Fruit fly (Drosophila melanogaster) whole organism, embryonic: ENCODE results near the gene CG43229.

Experiments
- Asciz ChIP-seq: fragments of 200-800 bp; sonication (Bioruptor generic); optimal IDR thresholded peaks from 2 replicates; lab custom pipeline; 2017; ENCODE audit warnings: missing biosample characterization, mild to moderate bottlenecking, missing genetic modification characterization, missing genetic modification reagents
- Bgb ChIP-seq: fragments of 200-800 bp; sonication (Bioruptor generic); IDR thresholded peaks from 2 replicates; pipeline ENCODE4 v1.3.6; 2022; ENCODE audit warnings: missing biosample characterization, missing genetic modification characterization; ENCODE audit not compliant: partially characterized antibody
- CG10431 ChIP-seq: fragments of 200-800 bp; sonication (Bioruptor generic); optimal IDR thresholded peaks from 3 replicates; lab custom pipeline; 2018; ENCODE audit warnings: missing biosample characterization, mild to moderate bottlenecking, missing genetic modification characterization
- CG12299 ChIP-seq: fragments of 200-800 bp; sonication (Bioruptor generic); optimal IDR thresholded peaks from 2 replicates; lab custom pipeline; 2018; ENCODE audit warnings: missing biosample characterization, mild to moderate bottlenecking, missing genetic modification characterization
- CG1233 ChIP-seq: fragments of 200-800 bp; sonication (Bioruptor generic); optimal IDR thresholded peaks from 4 replicates; lab custom pipeline; 2018; ENCODE audit warnings: missing biosample characterization, mild to moderate bottlenecking, missing genetic modification characterization
- CG17361 ChIP-seq: fragments of 200-800 bp; sonication (Bioruptor generic); IDR thresholded peaks from 3 replicates; pipeline ENCODE4 v1.3.6; 2022; ENCODE audit warnings: missing biosample characterization, missing genetic modification characterization
- CG17385 ChIP-seq: fragments of 200-800 bp; sonication (Bioruptor generic); optimal IDR thresholded peaks from 3 replicates; lab custom pipeline; 2018; ENCODE audit warnings: missing biosample characterization, mild to moderate bottlenecking, missing genetic modification characterization
- CG17612 ChIP-seq: fragments of 200-800 bp; sonication (Bioruptor generic); IDR thresholded peaks from 2 replicates; pipeline ENCODE4 v1.3.6; 2022; ENCODE audit warnings: missing biosample characterization, missing genetic modification characterization
- CG1792 ChIP-seq: fragments of 200-800 bp; sonication (Bioruptor generic); optimal IDR thresholded peaks from 2 replicates; lab custom pipeline; 2016; ENCODE audit warnings: missing biosample characterization, missing genetic modification characterization
- CG18619 ChIP-seq: fragments of 200-800 bp; sonication (Bioruptor generic); optimal IDR thresholded peaks from 3 replicates; lab custom pipeline; 2017; ENCODE audit warnings: missing biosample characterization, mild to moderate bottlenecking, missing genetic modification characterization
- CG2678 ChIP-seq: fragments of 200-800 bp; sonication (Bioruptor generic); optimal IDR thresholded peaks from 3 replicates; lab custom pipeline; 2019; ENCODE audit warnings: missing biosample characterization, mild to moderate bottlenecking, missing genetic modification characterization, moderate library complexity
- CG30020 ChIP-seq: fragments of 200-800 bp; optimal IDR thresholded peaks from 2 replicates; lab custom pipeline; 2019; ENCODE audit warnings: missing biosample characterization, mild to moderate bottlenecking, missing genetic modification characterization, moderate library complexity
- CG31224 ChIP-seq: fragments of 200-800 bp; sonication (Bioruptor generic); IDR thresholded peaks from 2 replicates; pipeline ENCODE4 v1.3.6; 2022; ENCODE audit warnings: missing biosample characterization, missing genetic modification characterization
- CG31365 ChIP-seq: fragments of 200-800 bp; sonication (Bioruptor generic); optimal IDR thresholded peaks from 2 replicates; lab custom pipeline; 2018; ENCODE audit warnings: missing biosample characterization, mild to moderate bottlenecking, missing genetic modification characterization
- CG31388 ChIP-seq: fragments of 200-800 bp; sonication (Bioruptor generic); optimal IDR thresholded peaks from 2 replicates; lab custom pipeline; 2016; ENCODE audit warnings: missing biosample characterization, missing genetic modification characterization
- CG32772 ChIP-seq: fragments of 200-800 bp; sonication (Bioruptor generic); IDR thresholded peaks from 2 replicates; pipeline ENCODE4 v1.3.6; 2022; ENCODE audit warnings: missing biosample characterization, missing genetic modification characterization
- CG4404 ChIP-seq: fragments of 200-800 bp; sonication (Bioruptor generic); IDR thresholded peaks from 2 replicates; pipeline ENCODE4 v1.3.6; 2022; ENCODE audit warnings: missing biosample characterization, missing genetic modification characterization
- CG4854 ChIP-seq: fragments of 200-800 bp; sonication (Bioruptor generic); optimal IDR thresholded peaks from 2 replicates; lab custom pipeline; 2016; ENCODE audit warnings: missing biosample characterization, missing genetic modification characterization, inconsistent platforms
- CG6689 ChIP-seq: fragments of 200-800 bp; sonication (Bioruptor generic); IDR thresholded peaks from 2 replicates; pipeline ENCODE4 v1.3.6; 2022; ENCODE audit warnings: missing biosample characterization, missing genetic modification characterization
- CG7928 ChIP-seq: fragments of 200-800 bp; sonication (Bioruptor generic); optimal IDR thresholded peaks from 2 replicates; lab custom pipeline; 2017; ENCODE audit warnings: missing biosample characterization, mild to moderate bottlenecking, missing genetic modification characterization
- CG8765 ChIP-seq: fragments of 200-800 bp; sonication (Bioruptor generic); IDR thresholded peaks from 2 replicates; pipeline ENCODE4 v1.3.6; 2022; ENCODE audit warnings: missing biosample characterization, missing genetic modification characterization
- CG9817 ChIP-seq: fragments of 200-800 bp; sonication (Bioruptor generic); optimal IDR thresholded peaks from 2 replicates; lab custom pipeline; 2018; ENCODE audit warnings: missing biosample characterization, mild to moderate bottlenecking, missing genetic modification characterization, moderate library complexity
- D19A ChIP-seq: fragments of 200-800 bp; optimal IDR thresholded peaks from 3 replicates; lab custom pipeline; 2019; ENCODE audit warnings: missing biosample characterization, mild to moderate bottlenecking, missing genetic modification characterization, moderate library complexity
- Dip2 ChIP-seq: fragments of 200-800 bp; sonication (Bioruptor generic); IDR thresholded peaks from 2 replicates; pipeline ENCODE4 v1.3.6; 2022; ENCODE audit warnings: missing biosample characterization, missing genetic modification characterization
- ERR ChIP-seq: fragments of 200-800 bp; sonication (Bioruptor generic); optimal IDR thresholded peaks from 2 replicates; lab custom pipeline; 2016; ENCODE audit warnings: missing biosample characterization, missing genetic modification characterization
- Hr51 ChIP-seq, 2 experiments: fragments of 200-800 bp; sonication (Bioruptor generic); optimal IDR thresholded peaks; 2 replicates in 1 of 2; 3 replicates in 1 of 2; lab custom pipeline; 2016 to 2018; ENCODE audit warnings: missing biosample characterization in 2 of 2, missing genetic modification characterization in 2 of 2, mild to moderate bottlenecking in 1 of 2, moderate library complexity in 1 of 2
- Hr78 ChIP-seq, 2 experiments: fragments of 200-800 bp in 1 of 2; fragments of >200 bp in 1 of 2; sonication (Bioruptor generic) in 1 of 2; optimal IDR thresholded peaks; 2 replicates each; lab custom pipeline; 2017 to 2019; ENCODE audit warnings: missing biosample characterization in 2 of 2, missing genetic modification characterization in 2 of 2, mild to moderate bottlenecking in 1 of 2, moderate library complexity in 1 of 2
- Mrtf ChIP-seq: fragments of 200-800 bp; sonication (Bioruptor generic); IDR thresholded peaks from 3 replicates; pipeline ENCODE4 v1.3.6; 2022; ENCODE audit warnings: missing biosample characterization, missing genetic modification characterization
- Neu2 ChIP-seq: fragments of 200-800 bp; sonication (Bioruptor generic); optimal IDR thresholded peaks from 3 replicates; lab custom pipeline; 2016; ENCODE audit warnings: missing biosample characterization, missing genetic modification characterization, borderline replicate concordance
- Nf-YB ChIP-seq: fragments of 200-800 bp; sonication (Bioruptor generic); optimal IDR thresholded peaks from 3 replicates; lab custom pipeline; 2019; ENCODE audit warnings: missing biosample characterization, mild to moderate bottlenecking, missing genetic modification characterization, moderate library complexity
- Opbp ChIP-seq: fragments of 200-800 bp; sonication (Bioruptor generic); IDR thresholded peaks from 3 replicates; pipeline ENCODE4 v1.3.6; 2022; ENCODE audit warnings: missing biosample characterization, missing genetic modification characterization; ENCODE audit not compliant: partially characterized antibody
- Optix ChIP-seq: fragments of 200-800 bp; sonication (Bioruptor generic); IDR thresholded peaks from 3 replicates; pipeline ENCODE4 v1.3.6; 2022; ENCODE audit warnings: missing biosample characterization, missing genetic modification characterization
- PHDP ChIP-seq: fragments of 200-800 bp; sonication (Bioruptor generic); optimal IDR thresholded peaks from 3 replicates; lab custom pipeline; 2018; ENCODE audit warnings: missing biosample characterization, mild to moderate bottlenecking, missing genetic modification characterization, moderate library complexity
- Rx ChIP-seq: fragments of 200-800 bp; sonication (Bioruptor generic); IDR thresholded peaks from 2 replicates; pipeline ENCODE4 v1.3.6; 2022; ENCODE audit warnings: missing biosample characterization, missing genetic modification characterization
- ash1 ChIP-seq: fragments of 200-800 bp; sonication (Bioruptor generic); optimal IDR thresholded peaks from 2 replicates; lab custom pipeline; 2018; ENCODE audit warnings: missing biosample characterization, mild to moderate bottlenecking, missing genetic modification characterization
- cad ChIP-seq: fragments of >200 bp; optimal IDR thresholded peaks from 2 replicates; lab custom pipeline; 2017; ENCODE audit warnings: missing biosample characterization, missing genetic modification characterization
- chinmo ChIP-seq: fragments of 200-800 bp; sonication (Bioruptor generic); IDR thresholded peaks from 4 replicates; pipeline ENCODE4 v1.3.6; 2022; ENCODE audit warnings: missing biosample characterization, missing genetic modification characterization; ENCODE audit not compliant: partially characterized antibody
- dmrt11E ChIP-seq: fragments of 200-800 bp; sonication (Bioruptor generic); optimal IDR thresholded peaks from 3 replicates; lab custom pipeline; 2018; ENCODE audit warnings: missing biosample characterization, mild to moderate bottlenecking, missing genetic modification characterization, moderate library complexity
- fru ChIP-seq: fragments of >200 bp; optimal IDR thresholded peaks from 2 replicates; lab custom pipeline; 2017
- hbn ChIP-seq: fragments of 200-800 bp; sonication (Bioruptor generic); IDR thresholded peaks from 2 replicates; pipeline ENCODE4 v1.3.6; 2022; ENCODE audit warnings: missing biosample characterization, missing genetic modification characterization; ENCODE audit not compliant: partially characterized antibody
- insv ChIP-seq, 2 experiments: fragments of 200-800 bp; sonication (Bioruptor generic); optimal IDR thresholded peaks; 3 replicates each; lab custom pipeline; 2016 to 2018; ENCODE audit warnings: missing biosample characterization in 2 of 2, missing genetic modification characterization in 2 of 2
- jing ChIP-seq: fragments of 200-800 bp; sonication (Bioruptor generic); optimal IDR thresholded peaks from 2 replicates; lab custom pipeline; 2018; ENCODE audit warnings: missing biosample characterization, mild to moderate bottlenecking, missing genetic modification characterization
- lov ChIP-seq, 2 experiments: fragments of 200-800 bp in 1 of 2; fragments of >200 bp in 1 of 2; sonication (Bioruptor generic) in 1 of 2; IDR thresholded peaks in 1 of 2; optimal IDR thresholded peaks in 1 of 2; 2 replicates in 1 of 2; 3 replicates in 1 of 2; pipeline versions ENCODE4 v1.3.6 to Lab custom; 2017 to 2022; ENCODE audit warnings: missing biosample characterization in 1 of 2, missing genetic modification characterization in 1 of 2
- maf-S ChIP-seq: fragments of 200-800 bp; sonication (Bioruptor generic); optimal IDR thresholded peaks from 2 replicates; lab custom pipeline; 2016; ENCODE audit warnings: missing biosample characterization, missing genetic modification characterization
- pho ChIP-seq: fragments of 200-800 bp; sonication (Bioruptor generic); optimal IDR thresholded peaks from 2 replicates; lab custom pipeline; 2016; ENCODE audit warnings: missing biosample characterization, missing genetic modification characterization
- phol ChIP-seq: fragments of 200-800 bp; sonication (Bioruptor generic); optimal IDR thresholded peaks from 3 replicates; lab custom pipeline; 2018; ENCODE audit warnings: missing biosample characterization, mild to moderate bottlenecking, missing genetic modification characterization, moderate library complexity
- so ChIP-seq: fragments of 200-800 bp; sonication (Bioruptor generic); IDR thresholded peaks from 3 replicates; pipeline ENCODE4 v1.3.6; 2022; ENCODE audit warnings: missing biosample characterization, missing genetic modification characterization
- tna ChIP-seq: fragments of 200-800 bp; sonication (Bioruptor generic); IDR thresholded peaks from 2 replicates; pipeline ENCODE4 v1.3.6; 2022; ENCODE audit warnings: missing biosample characterization, missing genetic modification characterization; ENCODE audit not compliant: partially characterized antibody
- vnd ChIP-seq: fragments of 200-800 bp; sonication (Bioruptor generic); IDR thresholded peaks from 3 replicates; pipeline ENCODE4 v1.3.6; 2022; ENCODE audit warnings: missing biosample characterization, missing genetic modification characterization; ENCODE audit not compliant: partially characterized antibody
- zf30C ChIP-seq: fragments of 200-800 bp; sonication (Bioruptor generic); optimal IDR thresholded peaks from 3 replicates; lab custom pipeline; 2018; ENCODE audit warnings: missing biosample characterization, mild to moderate bottlenecking, missing genetic modification characterization

The CG43229 gene

DNA sequence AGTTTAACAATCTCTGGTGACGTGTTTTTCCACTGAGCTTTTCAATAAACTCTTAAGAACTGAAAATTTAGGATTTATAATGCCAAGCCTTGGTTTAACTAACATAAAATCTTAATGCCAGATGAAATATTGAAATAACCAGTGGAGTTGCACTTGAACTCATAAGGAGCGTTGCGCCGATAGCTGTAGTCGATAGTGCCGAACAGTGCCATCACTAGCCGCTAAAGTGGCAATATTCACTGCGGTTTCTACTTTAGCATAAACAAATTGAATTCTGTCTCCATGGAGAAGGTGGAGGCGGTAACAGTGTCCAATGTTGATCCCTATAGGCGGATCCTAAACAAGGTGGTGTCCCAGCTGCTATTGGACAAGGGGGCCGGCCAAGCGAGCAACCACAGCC, 36.6 kb upstream of the CG43229 start, which contains the start of gene Taf8 (continued):
- TF ChIP-seq CG17612 (GFP tag; lab: Robert Waterston, UW) (no peak), CG4854 (GFP tag; lab: Kevin White, UChicago) (no peak), maf-S (no peak), Optix (GFP tag; lab: Robert Waterston, UW) (no peak), ash1 (GFP tag; lab: Kevin White, UChicago) (no peak), Rx (GFP tag; lab: Robert Waterston, UW) (no peak), D19A (tag; lab: Kevin White, UChicago) (no peak), CG12299 (tag; lab: Kevin White, UChicago) (no peak), insv (GFP tag; optimal IDR thresholded peaks at IDR 0.05; lab: Kevin White, UChicago) (no peak), CG1233 (no peak), tna (peak; percentile 9; the same call in 1 of the 2 replicates), chinmo (GFP tag; lab: Robert Waterston, UW) (0 out of 4 replicates have a peak, but pooled peaks have one; percentile 51), fru (lab: Kevin White, UChicago) (no peak), Hr78 (GFP tag; optimal IDR thresholded peaks at IDR 0.05; lab: Kevin White, UChicago) (no peak), CG7928 (no peak), phol (tag; lab: Kevin White, UChicago) (no peak), CG17385 (no peak), CG4404 (GFP tag; lab: Robert Waterston, UW) (no peak), CG31388 (GFP tag; lab: Kevin White, UChicago) (no peak), Nf-YB (no peak), Bgb (GFP tag; lab: Robert Waterston, UW) (peak; percentile 73), CG6689 (GFP tag; lab: Robert Waterston, UW) (no peak), hbn (GFP tag; lab: Robert Waterston, UW) (peak; percentile 46; the same call in 1 of the 2 replicates), CG31224 (GFP tag; lab: Robert Waterston, UW) (no peak), zf30C (GFP tag; lab: Kevin White, UChicago) (no peak), Dip2 (GFP tag; lab: Robert Waterston, UW) (no peak), so (no peak), CG2678 (tag; lab: Kevin White, UChicago) (no peak), Asciz (GFP tag; lab: Kevin White, UChicago) (no peak), CG1792 (GFP tag; lab: Kevin White, UChicago) (no peak), Opbp (GFP tag; lab: Robert Waterston, UW) (peak; percentile 81; the same call in 2 of the 3 replicates), dmrt11E (tag; lab: Kevin White, UChicago) (no peak), vnd (GFP tag; lab: Robert Waterston, UW) (peak; percentile 62), CG30020 (tag; lab: Kevin White, UChicago) (no peak), CG32772 (GFP tag; lab: Robert Waterston, UW) (no peak), pho (GFP tag; lab: Kevin White, UChicago) (no peak), Mrtf (GFP tag; lab: Robert Waterston, UW) (0 out of 3 replicates have a peak, but pooled peaks have one; percentile 19), Neu2 (GFP tag; lab: Kevin White, UChicago) (no peak), PHDP (tag; lab: Kevin White, UChicago) (no peak), CG18619 (GFP tag; lab: Kevin White, UChicago) (no peak), cad (GFP tag; lab: Kevin White, UChicago) (no peak), Hr51 (GFP tag; optimal IDR thresholded peaks at IDR 0.05; lab: Kevin White, UChicago) (no peak), ERR (GFP tag; lab: Kevin White, UChicago) (no peak), jing (no peak), CG9817 (tag; lab: Kevin White, UChicago) (no peak), CG8765 (GFP tag; lab: Robert Waterston, UW) (no peak), CG10431 (no peak), CG17361 (GFP tag; lab: Robert Waterston, UW) (no peak), lov (optimal IDR thresholded peaks at IDR 0.05; lab: Kevin White, UChicago) (no peak), lov (GFP tag; IDR thresholded peaks at IDR 0.05; lab: Robert Waterston, UW) (no peak), CG31365 (tag; lab: Kevin White, UChicago) (no peak)
